Fruit fly (Drosophila melanogaster) whole organism, embryonic: Measurements from ENCODE around the gene CG15725.

Experiments
- ATbp ChIP-seq: fragments of 200-800 bp; sonication (Bioruptor generic); optimal IDR thresholded peaks from 2 replicates; lab custom pipeline; 2017; ENCODE audit warnings: missing biosample characterization, mild to moderate bottlenecking, missing genetic modification characterization, missing genetic modification reagents
- BEAF-32 ChIP-seq: fragments of 200-800 bp; sonication (Bioruptor generic); optimal IDR thresholded peaks from 3 replicates; lab custom pipeline; 2017; ENCODE audit warnings: missing biosample characterization, missing genetic modification characterization, mild to moderate bottlenecking, moderate library complexity, missing genetic modification reagents
- Bgb ChIP-seq: fragments of 200-800 bp; sonication (Bioruptor generic); IDR thresholded peaks from 2 replicates; pipeline ENCODE4 v1.3.6; 2022; ENCODE audit warnings: missing biosample characterization, missing genetic modification characterization; ENCODE audit not compliant: partially characterized antibody
- CG11247 ChIP-seq: fragments of 200-800 bp; sonication (Bioruptor generic); IDR thresholded peaks from 2 replicates; pipeline ENCODE4 v1.3.6; 2022; ENCODE audit warnings: missing biosample characterization, missing genetic modification characterization
- CG17802 ChIP-seq: fragments of 200-800 bp; sonication (Bioruptor generic); optimal IDR thresholded peaks from 2 replicates; lab custom pipeline; 2018; ENCODE audit warnings: missing biosample characterization, mild to moderate bottlenecking, missing genetic modification characterization, moderate library complexity
- CG1792 ChIP-seq: fragments of 200-800 bp; sonication (Bioruptor generic); optimal IDR thresholded peaks from 2 replicates; lab custom pipeline; 2016; ENCODE audit warnings: missing biosample characterization, missing genetic modification characterization
- CG1832 ChIP-seq: fragments of 200-800 bp; sonication (Bioruptor generic); optimal IDR thresholded peaks from 2 replicates; lab custom pipeline; 2017; ENCODE audit warnings: missing biosample characterization, mild to moderate bottlenecking, missing genetic modification characterization, inconsistent platforms
- CG2199 ChIP-seq: fragments of 200-800 bp; sonication (Bioruptor generic); IDR thresholded peaks from 3 replicates; pipeline ENCODE4 v1.3.6; 2022; ENCODE audit warnings: missing biosample characterization, missing genetic modification characterization
- CG6175 ChIP-seq: fragments of 200-800 bp; sonication (Bioruptor generic); IDR thresholded peaks from 3 replicates; pipeline ENCODE4 v1.3.6; 2022; ENCODE audit warnings: missing biosample characterization, missing genetic modification characterization
- CG8290 ChIP-seq, 3 experiments: fragments of 200-800 bp; sonication (Bioruptor generic); optimal IDR thresholded peaks; 2 replicates each; lab custom pipeline; 2016 to 2019; ENCODE audit warnings: missing biosample characterization in 3 of 3, missing genetic modification characterization in 3 of 3, mild to moderate bottlenecking in 2 of 3, moderate library complexity in 1 of 3
- CG8765 ChIP-seq: fragments of 200-800 bp; sonication (Bioruptor generic); IDR thresholded peaks from 2 replicates; pipeline ENCODE4 v1.3.6; 2022; ENCODE audit warnings: missing biosample characterization, missing genetic modification characterization
- CG9876 ChIP-seq: fragments of 200-800 bp; sonication (Bioruptor generic); optimal IDR thresholded peaks from 2 replicates; lab custom pipeline; 2016; ENCODE audit warnings: missing biosample characterization, missing genetic modification characterization
- CHES-1-like ChIP-seq: fragments of 200-800 bp; sonication (Bioruptor generic); optimal IDR thresholded peaks from 2 replicates; lab custom pipeline; 2016; ENCODE audit warnings: missing biosample characterization, missing genetic modification characterization
- Deaf1 ChIP-seq: fragments of 200-800 bp; optimal IDR thresholded peaks from 3 replicates; lab custom pipeline; 2019; ENCODE audit warnings: missing biosample characterization, mild to moderate bottlenecking, missing genetic modification characterization, moderate library complexity
- Dip3 ChIP-seq: fragments of 200-800 bp; sonication (Bioruptor generic); optimal IDR thresholded peaks from 3 replicates; lab custom pipeline; 2016; ENCODE audit warnings: missing biosample characterization, missing genetic modification characterization
- Doc3 ChIP-seq: fragments of 200-800 bp; sonication (Bioruptor generic); IDR thresholded peaks from 3 replicates; pipeline ENCODE4 v1.3.6; 2022; ENCODE audit warnings: missing biosample characterization, missing genetic modification characterization; ENCODE audit not compliant: partially characterized antibody
- Elba2 ChIP-seq: fragments of 200-800 bp; sonication (Bioruptor generic); optimal IDR thresholded peaks from 3 replicates; lab custom pipeline; 2016; ENCODE audit warnings: missing biosample characterization, missing genetic modification characterization
- Fer3 ChIP-seq: fragments of 200-800 bp; sonication (Bioruptor generic); optimal IDR thresholded peaks from 2 replicates; lab custom pipeline; 2018; ENCODE audit warnings: missing biosample characterization, mild to moderate bottlenecking, missing genetic modification characterization, moderate library complexity
- NK7.1 ChIP-seq: fragments of 200-800 bp; sonication (Bioruptor generic); optimal IDR thresholded peaks from 3 replicates; lab custom pipeline; 2016; ENCODE audit warnings: missing biosample characterization, missing genetic modification characterization
- Nf-YB ChIP-seq: fragments of 200-800 bp; sonication (Bioruptor generic); optimal IDR thresholded peaks from 3 replicates; lab custom pipeline; 2019; ENCODE audit warnings: missing biosample characterization, mild to moderate bottlenecking, missing genetic modification characterization, moderate library complexity
- Oli ChIP-seq: fragments of 200-800 bp; sonication (Bioruptor generic); optimal IDR thresholded peaks from 2 replicates; lab custom pipeline; 2018; ENCODE audit warnings: missing biosample characterization, mild to moderate bottlenecking, missing genetic modification characterization, moderate library complexity
- Ravus ChIP-seq: fragments of 200-800 bp; sonication (Bioruptor generic); IDR thresholded peaks from 2 replicates; pipeline ENCODE4 v1.3.6; 2022; ENCODE audit warnings: missing biosample characterization, missing genetic modification characterization
- Rx ChIP-seq: fragments of 200-800 bp; sonication (Bioruptor generic); IDR thresholded peaks from 2 replicates; pipeline ENCODE4 v1.3.6; 2022; ENCODE audit warnings: missing biosample characterization, missing genetic modification characterization
- Sox100B ChIP-seq: fragments of 200-800 bp; sonication (Bioruptor generic); optimal IDR thresholded peaks from 3 replicates; lab custom pipeline; 2018; ENCODE audit warnings: missing biosample characterization, mild to moderate bottlenecking, missing genetic modification characterization
- Taf1 ChIP-seq: fragments of 200-800 bp; sonication (Bioruptor generic); IDR thresholded peaks from 2 replicates; pipeline ENCODE4 v1.3.6; 2022; ENCODE audit warnings: missing biosample characterization, missing genetic modification characterization
- Vsx1 ChIP-seq: fragments of 200-800 bp; sonication (Bioruptor generic); optimal IDR thresholded peaks from 2 replicates; lab custom pipeline; 2017; ENCODE audit warnings: missing biosample characterization, mild to moderate bottlenecking, missing genetic modification characterization, missing genetic modification reagents
- Xbp1 ChIP-seq: fragments of 200-800 bp; sonication (Bioruptor generic); optimal IDR thresholded peaks from 3 replicates; lab custom pipeline; 2016; ENCODE audit warnings: missing biosample characterization, mild to moderate bottlenecking, missing genetic modification characterization
- Xrp1 ChIP-seq: fragments of 200-800 bp; sonication (Bioruptor generic); IDR thresholded peaks from 2 replicates; pipeline ENCODE4 v1.3.6; 2022; ENCODE audit warnings: missing biosample characterization, missing genetic modification characterization
- crc ChIP-seq: fragments of 200-800 bp; sonication (Bioruptor generic); optimal IDR thresholded peaks from 2 replicates; lab custom pipeline; 2016; ENCODE audit warnings: missing biosample characterization, missing genetic modification characterization
- crp ChIP-seq, 2 experiments: fragments of 200-800 bp; sonication (Bioruptor generic); optimal IDR thresholded peaks; 2 replicates in 1 of 2; 3 replicates in 1 of 2; lab custom pipeline; 2017; ENCODE audit warnings: missing biosample characterization in 2 of 2, missing genetic modification characterization in 2 of 2, mild to moderate bottlenecking in 1 of 2, moderate library complexity in 1 of 2
- dmrt11E ChIP-seq: fragments of 200-800 bp; sonication (Bioruptor generic); optimal IDR thresholded peaks from 3 replicates; lab custom pipeline; 2018; ENCODE audit warnings: missing biosample characterization, mild to moderate bottlenecking, missing genetic modification characterization, moderate library complexity
- fd64A ChIP-seq: fragments of 200-800 bp; sonication (Bioruptor generic); optimal IDR thresholded peaks from 3 replicates; lab custom pipeline; 2018; ENCODE audit warnings: missing biosample characterization, mild to moderate bottlenecking, missing genetic modification characterization
- ken ChIP-seq: fragments of 200-800 bp; sonication (Bioruptor generic); IDR thresholded peaks from 3 replicates; pipeline ENCODE4 v1.3.6; 2022; ENCODE audit warnings: missing biosample characterization, missing genetic modification characterization
- kni ChIP-seq: fragments of 200-800 bp; sonication (Bioruptor generic); optimal IDR thresholded peaks from 3 replicates; lab custom pipeline; 2017; ENCODE audit warnings: mild to moderate bottlenecking, missing biosample characterization, missing genetic modification reagents, missing genetic modification characterization
- lbe ChIP-seq: fragments of 200-800 bp; sonication (Bioruptor generic); optimal IDR thresholded peaks from 2 replicates; lab custom pipeline; 2016; ENCODE audit warnings: missing biosample characterization, mild to moderate bottlenecking, missing genetic modification characterization
- lola ChIP-seq, 3 experiments: fragments of >200 bp in 2 of 3; fragments of 200-800 bp in 1 of 3; sonication (Bioruptor generic) in 1 of 3; optimal IDR thresholded peaks; 2 replicates each; lab custom pipeline; 2017 to 2019; ENCODE audit warnings: missing biosample characterization in 3 of 3, missing genetic modification characterization in 3 of 3, mild to moderate bottlenecking in 1 of 3, moderate library complexity in 1 of 3
- nerfin-2 ChIP-seq: fragments of 200-800 bp; sonication (Bioruptor generic); IDR thresholded peaks from 2 replicates; pipeline ENCODE4 v1.3.6; 2022; ENCODE audit warnings: missing biosample characterization, missing genetic modification characterization; ENCODE audit not compliant: partially characterized antibody
- pnt ChIP-seq: fragments of 200-800 bp; sonication (Bioruptor generic); optimal IDR thresholded peaks from 3 replicates; lab custom pipeline; 2016; ENCODE audit warnings: missing biosample characterization, missing genetic modification characterization
- sim ChIP-seq: fragments of 200-800 bp; sonication (Bioruptor generic); IDR thresholded peaks from 2 replicates; pipeline ENCODE4 v1.3.6; 2022; ENCODE audit warnings: missing biosample characterization, missing genetic modification characterization
- sqz ChIP-seq: fragments of 200-800 bp; sonication (Bioruptor generic); optimal IDR thresholded peaks from 3 replicates; lab custom pipeline; 2018; ENCODE audit warnings: missing biosample characterization, mild to moderate bottlenecking, missing genetic modification characterization
- twi ChIP-seq: fragments of 200-800 bp; optimal IDR thresholded peaks from 2 replicates; lab custom pipeline; 2019; ENCODE audit warnings: missing biosample characterization, mild to moderate bottlenecking, missing genetic modification characterization, moderate library complexity
- wor ChIP-seq: fragments of 200-800 bp; sonication (Bioruptor generic); IDR thresholded peaks from 2 replicates; pipeline ENCODE4 v1.3.6; 2022; ENCODE audit warnings: missing biosample characterization, missing genetic modification characterization
- zf30C ChIP-seq: fragments of 200-800 bp; sonication (Bioruptor generic); optimal IDR thresholded peaks from 3 replicates; lab custom pipeline; 2018; ENCODE audit warnings: missing biosample characterization, mild to moderate bottlenecking, missing genetic modification characterization

CG15725 gene

DNA sequence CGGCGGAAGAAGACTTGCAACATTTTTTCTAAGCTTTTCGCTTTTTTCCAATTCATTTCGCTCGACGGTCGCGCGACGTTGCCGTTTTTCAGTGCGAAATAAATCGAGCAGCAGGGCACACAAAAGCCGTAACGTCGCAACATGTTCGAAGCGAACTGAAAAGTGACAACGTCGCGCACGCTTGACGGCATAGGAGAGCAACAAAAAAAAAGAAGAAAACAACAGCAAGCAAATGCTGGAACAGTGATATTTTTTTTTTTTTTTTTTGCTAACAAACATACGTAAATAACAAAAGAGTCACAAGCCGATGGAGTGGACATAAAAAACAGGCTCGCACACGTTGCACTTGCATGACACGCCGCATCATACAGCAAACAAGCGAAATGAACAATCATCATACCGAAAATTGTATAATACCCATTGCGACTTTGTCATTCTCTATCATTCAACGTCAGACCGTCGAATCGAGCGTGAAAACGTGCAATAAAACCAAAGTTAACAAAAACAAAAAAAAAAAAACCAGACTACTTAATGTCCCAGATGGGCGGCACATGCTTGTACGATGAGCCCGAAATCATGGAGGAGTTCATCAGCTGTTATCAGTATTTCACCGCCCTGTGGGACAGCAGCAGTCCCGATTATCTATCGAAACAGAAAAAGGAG, 38.5 kb downstream of the CG15725 start, which contains the start of gene CG4004 (continued):
- no peak for TF ChIP-seq CG17802
- TF ChIP-seq sim = no peak
- no peak for TF ChIP-seq Ravus (GFP tag; lab: Robert Waterston, UW)
- TF ChIP-seq Bgb (GFP tag; lab: Robert Waterston, UW) = no peak
- TF ChIP-seq Doc3 (GFP tag; lab: Robert Waterston, UW) = no peak
- TF ChIP-seq Vsx1 = no peak
- TF ChIP-seq Dip3 (GFP tag; lab: Kevin White, UChicago) = no peak
- no peak for TF ChIP-seq nerfin-2 (GFP tag; lab: Robert Waterston, UW)
- peak in 1 of 3 experiments; percentile 40 for TF ChIP-seq lola (GFP tag; optimal IDR thresholded peaks at IDR 0.05; lab: Kevin White, UChicago)
- TF ChIP-seq wor (GFP tag; lab: Robert Waterston, UW) = no peak
- TF ChIP-seq CG11247 (GFP tag; lab: Robert Waterston, UW) = no peak
- peak; percentile 16; the same call in 1 of the 2 replicates for TF ChIP-seq Xrp1 (GFP tag; lab: Robert Waterston, UW)
- TF ChIP-seq Rx (GFP tag; lab: Robert Waterston, UW) = no peak
- TF ChIP-seq ATbp (GFP tag; lab: Kevin White, UChicago) = no peak
- TF ChIP-seq BEAF-32 (GFP tag; lab: Kevin White, UChicago) = no peak
- TF ChIP-seq CG9876 (GFP tag; lab: Kevin White, UChicago) = no peak
- no peak for TF ChIP-seq Nf-YB
- TF ChIP-seq Fer3 (tag; lab: Kevin White, UChicago) = no peak
- no peak for TF ChIP-seq NK7.1
- peak; percentile 49 for TF ChIP-seq zf30C (GFP tag; lab: Kevin White, UChicago)
- TF ChIP-seq lbe (GFP tag; lab: Kevin White, UChicago) = peak; percentile 28
- TF ChIP-seq crc (GFP tag; lab: Kevin White, UChicago) = no peak
- TF ChIP-seq Deaf1 (tag; lab: Kevin White, UChicago) = no peak
- TF ChIP-seq crp (GFP tag; optimal IDR thresholded peaks at IDR 0.05; lab: Kevin White, UChicago) = no peak
- TF ChIP-seq sqz (GFP tag; lab: Kevin White, UChicago) = peak; percentile 33
- no peak for TF ChIP-seq CG2199
- peak; percentile 43 for TF ChIP-seq dmrt11E (tag; lab: Kevin White, UChicago)
- no peak for TF ChIP-seq CG8765 (GFP tag; lab: Robert Waterston, UW)
- TF ChIP-seq CG1832 (GFP tag; lab: Kevin White, UChicago) = no peak
- TF ChIP-seq CHES-1-like = no peak
- no peak for TF ChIP-seq Elba2 (GFP tag; lab: Kevin White, UChicago)
- no peak for TF ChIP-seq pnt (GFP tag; lab: Kevin White, UChicago)
- TF ChIP-seq twi = peak; percentile 79
- no peak for TF ChIP-seq CG1792
- TF ChIP-seq Xbp1 (GFP tag; lab: Kevin White, UChicago) = no peak
- no peak for TF ChIP-seq Oli
- no peak for TF ChIP-seq fd64A
- TF ChIP-seq CG8290 (GFP tag; optimal IDR thresholded peaks at IDR 0.05; lab: Kevin White, UChicago) = no peak
- peak in 1 of 2 experiments; percentile 17 for TF ChIP-seq CG8290 (tag; optimal IDR thresholded peaks at IDR 0.05; lab: Kevin White, UChicago)
- no peak for TF ChIP-seq Taf1 (GFP tag; lab: Robert Waterston, UW)
- TF ChIP-seq ken (GFP tag; lab: Robert Waterston, UW) = 0 out of 3 replicates have a peak, but pooled peaks have one; percentile 32
- TF ChIP-seq CG6175 (GFP tag; lab: Robert Waterston, UW) = no peak
- TF ChIP-seq kni (GFP tag; lab: Kevin White, UChicago) = no peak
- TF ChIP-seq Sox100B (GFP tag; lab: Kevin White, UChicago) = no peak
